Worm (Caenorhabditis elegans): Measurements from ENCODE around the gene F59B1.2.

F59B1.2 gene

DNA sequence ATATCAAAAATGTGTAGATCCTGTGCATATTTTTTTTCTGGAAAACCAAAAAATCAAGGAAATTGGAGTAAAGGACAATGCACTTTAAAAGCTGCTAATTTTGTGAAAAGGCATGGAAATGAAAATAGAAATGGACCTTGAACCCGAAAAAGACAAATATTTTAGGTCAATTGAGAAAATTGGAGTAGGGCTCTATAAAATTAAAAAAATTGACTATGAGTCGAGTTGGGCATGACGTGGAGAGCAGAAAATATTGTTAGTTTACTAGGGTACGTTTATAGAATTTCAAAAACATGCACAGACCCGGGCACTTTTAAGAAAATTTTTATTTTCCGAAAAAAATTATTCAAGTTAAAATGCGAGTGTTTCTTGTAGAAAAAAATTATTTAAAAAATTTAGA is 26.3 kb downstream of the F59B1.2 start, which contains the start of gene acr-23:
acr-23 (minus strand) TSS at position 101 of the 400 bp plus-strand sequence.
- TF ChIP-seq W03F9.2 (tag; optimal IDR thresholded peaks at IDR 0.05) (no peak), dao-5 (tag; optimal IDR thresholded peaks at IDR 0.05) (no peak), him-1 (tag; optimal IDR thresholded peaks at IDR 0.05) (no peak)

DNA sequence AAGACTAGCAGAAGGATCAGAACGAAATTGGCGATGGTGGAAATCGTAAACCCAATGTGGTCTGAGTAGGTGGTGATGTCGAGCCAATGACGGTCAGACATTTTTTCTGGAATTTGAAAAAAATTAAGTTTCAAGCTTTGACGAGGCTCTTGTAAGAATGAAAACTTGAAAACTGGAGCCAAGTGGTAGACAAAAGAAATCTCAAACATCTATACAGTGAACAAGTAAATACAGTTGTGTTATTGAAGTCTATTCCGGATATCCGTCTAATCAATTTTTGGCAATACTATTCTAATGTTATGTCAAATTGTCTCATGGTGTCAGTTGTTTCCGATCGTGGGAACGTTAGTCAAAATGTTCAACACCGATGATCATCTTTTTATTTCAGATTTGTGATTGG is 33.7 kb downstream of the F59B1.2 start, which contains the start of gene str-113:
str-113 (minus strand) TSS at position 101 of the 400 bp plus-strand sequence.
- TF ChIP-seq dao-5 (tag; optimal IDR thresholded peaks at IDR 0.05) (no peak), him-1 (tag; optimal IDR thresholded peaks at IDR 0.05) (no peak), W03F9.2 (tag; optimal IDR thresholded peaks at IDR 0.05) (no peak)

DNA sequence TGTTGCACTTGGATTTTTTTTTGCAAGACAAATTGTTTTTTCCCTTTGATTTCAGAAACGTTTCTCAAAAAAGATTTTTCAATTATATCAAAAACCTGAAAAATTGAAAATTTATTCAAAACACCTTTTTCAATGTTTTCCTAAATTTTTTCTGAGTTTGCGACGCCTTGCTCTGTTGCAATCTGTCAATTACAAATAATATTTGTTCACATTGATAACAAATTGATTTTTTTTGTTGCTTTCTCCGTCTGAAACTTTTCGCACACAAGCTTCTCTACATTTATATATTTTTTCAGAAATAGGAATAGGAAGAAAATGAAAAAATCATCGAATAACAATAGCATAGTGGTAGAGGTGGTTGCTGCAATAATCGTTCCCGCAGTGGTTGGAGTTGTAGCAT is 35.3 kb downstream of the F59B1.2 start, which contains the start of gene Y39H10B.2:
Y39H10B.2 (plus strand) TSS at position 301 of the 400 bp plus-strand sequence.
- no peak for TF ChIP-seq dao-5 (tag; optimal IDR thresholded peaks at IDR 0.05)

DNA sequence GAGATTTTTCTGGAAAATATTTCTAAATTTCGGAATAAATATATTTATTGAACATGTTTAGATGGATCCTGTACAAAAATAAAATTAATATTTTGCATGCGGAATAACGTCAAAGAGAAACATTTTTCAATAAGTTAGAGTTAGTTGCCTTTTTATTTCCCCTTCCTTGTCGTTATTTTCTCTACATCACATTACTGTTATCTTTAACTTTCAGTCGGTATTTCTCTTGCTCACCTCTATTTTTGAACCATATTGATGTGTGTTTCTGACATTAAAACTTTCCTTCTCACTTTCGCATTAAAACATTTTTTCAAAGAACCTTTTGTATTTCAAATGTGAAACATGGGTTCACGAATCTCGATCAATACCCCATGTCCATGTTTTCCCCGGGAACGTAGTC is 37.4 kb downstream of the F59B1.2 start, which contains the start of gene Y39H10B.3:
Y39H10B.3 (plus strand) TSS at position 301 of the 400 bp plus-strand sequence.
- TF ChIP-seq dao-5 (tag; optimal IDR thresholded peaks at IDR 0.05) = no peak
- no peak for TF ChIP-seq him-1 (tag; optimal IDR thresholded peaks at IDR 0.05)
- TF ChIP-seq W03F9.2 (tag; optimal IDR thresholded peaks at IDR 0.05) = no peak

DNA sequence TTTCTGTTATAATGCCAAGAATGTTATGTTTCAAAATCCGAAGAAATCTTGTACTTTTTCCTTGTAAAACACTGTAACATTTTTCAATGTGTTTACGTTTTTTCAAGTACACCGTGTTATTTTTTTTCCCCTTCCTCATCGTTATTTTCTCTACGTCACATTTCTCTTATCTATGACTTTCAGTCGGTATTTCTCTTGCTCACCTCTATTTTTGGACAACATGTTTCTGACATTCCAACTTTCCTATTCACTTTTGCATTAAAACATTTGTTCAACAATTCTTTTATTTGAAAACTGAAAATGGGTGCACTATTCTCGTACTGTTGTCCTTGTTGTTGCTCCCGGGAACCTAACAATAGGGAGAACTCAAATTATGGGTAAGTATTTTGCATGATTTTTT is 39.9 kb downstream of the F59B1.2 start, which contains the start of gene pals-33:
pals-33 (plus strand) TSS at position 301 of the 400 bp plus-strand sequence.
- TF ChIP-seq W03F9.2 (tag; optimal IDR thresholded peaks at IDR 0.05) (no peak), dao-5 (tag; optimal IDR thresholded peaks at IDR 0.05) (no peak), him-1 (tag; optimal IDR thresholded peaks at IDR 0.05) (no peak)

DNA sequence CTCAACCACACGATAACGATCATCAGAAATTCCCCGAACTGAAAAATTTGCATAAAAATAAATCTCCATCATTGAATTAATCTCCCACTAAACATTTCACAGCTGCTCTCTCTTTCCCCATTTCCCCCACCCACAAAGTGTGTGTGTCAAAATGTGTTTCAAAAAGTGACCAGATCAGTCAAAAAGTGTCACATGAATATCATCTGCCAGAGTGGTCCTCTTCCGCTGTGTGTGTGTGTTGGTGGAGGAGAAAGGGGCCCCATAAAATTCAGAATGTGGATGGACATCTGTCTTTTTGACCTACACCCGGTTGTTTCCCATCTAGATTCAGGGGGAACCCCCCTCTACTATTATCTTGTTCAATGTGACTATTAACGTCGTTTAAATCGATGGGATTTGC is 44.1 kb downstream of the F59B1.2 start:
- TF ChIP-seq W03F9.2 (tag; optimal IDR thresholded peaks at IDR 0.05) (no peak), dao-5 (tag; optimal IDR thresholded peaks at IDR 0.05) (no peak), him-1 (tag; optimal IDR thresholded peaks at IDR 0.05) (no peak)

DNA sequence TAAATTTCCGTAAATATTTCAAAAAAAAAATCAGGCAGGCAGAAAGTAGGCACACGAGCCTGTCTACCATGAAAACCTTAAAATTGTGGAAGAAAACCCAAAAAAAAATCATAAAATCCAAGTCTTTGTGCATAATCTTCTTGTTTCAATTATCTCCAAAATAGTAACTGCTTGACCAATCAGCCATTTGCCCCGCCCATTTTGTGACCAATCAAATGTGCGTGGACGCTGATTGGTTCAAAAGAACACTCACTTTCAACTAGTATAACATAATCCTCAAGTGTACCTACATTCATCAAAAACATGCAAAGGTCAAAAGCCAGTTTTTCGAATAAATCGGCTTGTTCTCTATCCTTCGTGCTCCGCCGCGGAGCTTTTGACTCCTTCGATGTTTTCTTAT is 45.4 kb downstream of the F59B1.2 start:
- TF ChIP-seq dao-5 (tag; optimal IDR thresholded peaks at IDR 0.05) (no peak), W03F9.2 (tag; optimal IDR thresholded peaks at IDR 0.05) (no peak), him-1 (tag; optimal IDR thresholded peaks at IDR 0.05) (no peak)

DNA sequence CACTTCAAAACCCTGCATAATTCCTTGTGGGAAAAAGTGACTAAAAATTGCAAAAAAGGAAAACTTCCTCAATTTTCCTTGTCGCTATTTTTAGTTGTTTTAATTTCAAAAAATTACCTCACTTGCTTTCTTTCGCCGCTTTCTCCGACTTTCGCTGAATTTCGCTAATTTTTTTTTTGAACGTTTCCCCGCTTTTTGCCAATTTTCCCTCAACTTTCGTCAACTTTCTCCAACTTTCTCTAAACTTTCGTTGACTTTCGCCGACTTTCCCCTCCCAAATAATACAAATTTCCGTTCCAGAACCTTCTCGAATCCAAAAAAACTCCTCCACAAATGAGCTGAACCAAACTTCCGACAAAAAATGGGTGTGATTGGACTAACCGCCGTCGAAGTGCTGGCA is 49.4 kb downstream of the F59B1.2 start, which contains the start of gene W08A12.3:
W08A12.3 (plus strand) TSS at position 301 of the 400 bp plus-strand sequence.
- TF ChIP-seq W03F9.2 (tag; optimal IDR thresholded peaks at IDR 0.05) (no peak), him-1 (tag; optimal IDR thresholded peaks at IDR 0.05) (no peak), dao-5 (tag; optimal IDR thresholded peaks at IDR 0.05) (no peak)
